Fruit fly (Drosophila melanogaster) whole organism, embryonic: ENCODE results near the gene Or22c.

Experiments used
- Ada2b ChIP-seq: fragments of 200-800 bp; sonication (Bioruptor generic); IDR thresholded peaks from 2 replicates; pipeline ENCODE4 v1.3.6; 2022; ENCODE audit warnings: missing biosample characterization, missing genetic modification characterization
- CG11093 ChIP-seq: fragments of 200-800 bp; sonication (Bioruptor generic); IDR thresholded peaks from 3 replicates; pipeline ENCODE4 v1.3.6; 2022; ENCODE audit warnings: missing biosample characterization, missing genetic modification characterization
- CG11456 ChIP-seq: fragments of 200-800 bp; sonication (Bioruptor generic); IDR thresholded peaks from 3 replicates; pipeline ENCODE4 v1.3.6; 2022; ENCODE audit warnings: missing biosample characterization, missing genetic modification characterization
- CG12236 ChIP-seq: fragments of 200-800 bp; sonication (Bioruptor generic); optimal IDR thresholded peaks from 2 replicates; lab custom pipeline; 2016; ENCODE audit warnings: missing biosample characterization, missing genetic modification characterization
- CG13894 ChIP-seq: fragments of 200-800 bp; sonication (Bioruptor generic); optimal IDR thresholded peaks from 3 replicates; lab custom pipeline; 2018; ENCODE audit warnings: missing biosample characterization, mild to moderate bottlenecking, missing genetic modification characterization, moderate library complexity
- CG14667 ChIP-seq: fragments of 200-800 bp; sonication (Bioruptor generic); IDR thresholded peaks from 2 replicates; pipeline ENCODE4 v1.3.6; 2022; ENCODE audit warnings: missing biosample characterization, missing genetic modification characterization
- CG14860 ChIP-seq: fragments of 200-800 bp; sonication (Bioruptor generic); IDR thresholded peaks from 3 replicates; pipeline ENCODE4 v1.3.6; 2022; ENCODE audit warnings: missing biosample characterization, missing genetic modification characterization; ENCODE audit not compliant: partially characterized antibody
- CG17568 ChIP-seq: fragments of 200-800 bp; sonication (Bioruptor generic); optimal IDR thresholded peaks from 2 replicates; lab custom pipeline; 2018; ENCODE audit warnings: missing biosample characterization, mild to moderate bottlenecking, missing genetic modification characterization, moderate library complexity
- CG2875 ChIP-seq: fragments of 200-800 bp; sonication (Bioruptor generic); optimal IDR thresholded peaks from 2 replicates; lab custom pipeline; 2017; ENCODE audit warnings: missing biosample characterization, mild to moderate bottlenecking, missing genetic modification characterization, missing genetic modification reagents
- CG2889 ChIP-seq: fragments of 200-800 bp; sonication (Bioruptor generic); IDR thresholded peaks from 3 replicates; pipeline ENCODE4 v1.3.6; 2022; ENCODE audit warnings: missing biosample characterization, missing genetic modification characterization
- CG32772 ChIP-seq: fragments of 200-800 bp; sonication (Bioruptor generic); IDR thresholded peaks from 2 replicates; pipeline ENCODE4 v1.3.6; 2022; ENCODE audit warnings: missing biosample characterization, missing genetic modification characterization
- CG5953 ChIP-seq: fragments of 200-800 bp; sonication (Bioruptor generic); IDR thresholded peaks from 2 replicates; pipeline ENCODE4 v1.3.6; 2022; ENCODE audit warnings: missing biosample characterization, missing genetic modification characterization
- CG6683 ChIP-seq: fragments of 200-800 bp; sonication (Bioruptor generic); optimal IDR thresholded peaks from 2 replicates; lab custom pipeline; 2017; ENCODE audit warnings: missing biosample characterization, mild to moderate bottlenecking, missing genetic modification characterization, missing genetic modification reagents
- CG7372 ChIP-seq: fragments of 200-800 bp; sonication (Bioruptor generic); IDR thresholded peaks from 2 replicates; pipeline ENCODE4 v1.3.6; 2022; ENCODE audit warnings: missing biosample characterization, missing genetic modification characterization
- CG7987 ChIP-seq: fragments of 200-800 bp; sonication (Bioruptor generic); optimal IDR thresholded peaks from 2 replicates; lab custom pipeline; 2018; ENCODE audit warnings: missing biosample characterization, mild to moderate bottlenecking, missing genetic modification characterization, moderate library complexity
- CG9797 ChIP-seq: fragments of 200-800 bp; sonication (Bioruptor generic); optimal IDR thresholded peaks from 3 replicates; lab custom pipeline; 2018; ENCODE audit warnings: missing biosample characterization, mild to moderate bottlenecking, missing genetic modification characterization
- E2f2 ChIP-seq: fragments of 200-800 bp; sonication (Bioruptor generic); IDR thresholded peaks from 2 replicates; pipeline ENCODE4 v1.3.6; 2022; ENCODE audit warnings: missing biosample characterization, missing genetic modification characterization
- Fer2 ChIP-seq: fragments of 200-800 bp; sonication (Bioruptor generic); optimal IDR thresholded peaks from 2 replicates; lab custom pipeline; 2018; ENCODE audit warnings: missing biosample characterization, mild to moderate bottlenecking, missing genetic modification characterization, moderate library complexity
- GATAe ChIP-seq: fragments of 200-800 bp; sonication (Bioruptor generic); conservative IDR thresholded peaks from 2 replicates; pipeline ENCODE4 v1.3.6; 2022; ENCODE audit warnings: missing biosample characterization, missing genetic modification characterization
- Hr51 ChIP-seq, 2 experiments: fragments of 200-800 bp; sonication (Bioruptor generic); optimal IDR thresholded peaks; 2 replicates in 1 of 2; 3 replicates in 1 of 2; lab custom pipeline; 2016 to 2018; ENCODE audit warnings: missing biosample characterization in 2 of 2, missing genetic modification characterization in 2 of 2, mild to moderate bottlenecking in 1 of 2, moderate library complexity in 1 of 2
- MTF-1 ChIP-seq: fragments of 200-800 bp; sonication (Bioruptor generic); optimal IDR thresholded peaks from 2 replicates; lab custom pipeline; 2018; ENCODE audit warnings: missing biosample characterization, mild to moderate bottlenecking, missing genetic modification characterization, borderline replicate concordance
- Mes4 ChIP-seq: fragments of 200-800 bp; sonication (Bioruptor generic); optimal IDR thresholded peaks from 2 replicates; lab custom pipeline; 2016; ENCODE audit warnings: missing biosample characterization, missing genetic modification characterization
- Oaz ChIP-seq: fragments of 200-800 bp; sonication (Bioruptor generic); IDR thresholded peaks from 2 replicates; pipeline ENCODE4 v1.3.6; 2022; ENCODE audit warnings: missing biosample characterization, missing genetic modification characterization
- Scr ChIP-seq: fragments of 200-800 bp; sonication (Bioruptor generic); IDR thresholded peaks from 2 replicates; pipeline ENCODE4 v1.3.6; 2022; ENCODE audit warnings: missing biosample characterization, missing genetic modification characterization; ENCODE audit not compliant: partially characterized antibody
- Spps ChIP-seq: fragments of 200-800 bp; sonication (Bioruptor generic); optimal IDR thresholded peaks from 2 replicates; lab custom pipeline; 2018; ENCODE audit warnings: missing biosample characterization, mild to moderate bottlenecking, missing genetic modification characterization
- Vsx1 ChIP-seq: fragments of 200-800 bp; sonication (Bioruptor generic); optimal IDR thresholded peaks from 2 replicates; lab custom pipeline; 2017; ENCODE audit warnings: missing biosample characterization, mild to moderate bottlenecking, missing genetic modification characterization, missing genetic modification reagents
- Xbp1 ChIP-seq: fragments of 200-800 bp; sonication (Bioruptor generic); optimal IDR thresholded peaks from 3 replicates; lab custom pipeline; 2016; ENCODE audit warnings: missing biosample characterization, mild to moderate bottlenecking, missing genetic modification characterization
- ato ChIP-seq: fragments of 200-800 bp; sonication (Bioruptor generic); IDR thresholded peaks from 2 replicates; pipeline ENCODE4 v1.3.6; 2022; ENCODE audit warnings: missing biosample characterization, missing genetic modification characterization; ENCODE audit not compliant: partially characterized antibody
- cas ChIP-seq: fragments of 200-800 bp; sonication (Bioruptor generic); IDR thresholded peaks from 2 replicates; pipeline ENCODE4 v1.3.6; 2022; ENCODE audit warnings: missing biosample characterization, missing genetic modification characterization
- fd102C ChIP-seq: fragments of 200-800 bp; sonication (Bioruptor generic); optimal IDR thresholded peaks from 2 replicates; lab custom pipeline; 2018; ENCODE audit warnings: missing biosample characterization, mild to moderate bottlenecking, missing genetic modification characterization, moderate library complexity
- gcm ChIP-seq: fragments of 200-800 bp; sonication (Bioruptor generic); optimal IDR thresholded peaks from 2 replicates; lab custom pipeline; 2019; ENCODE audit warnings: missing biosample characterization, mild to moderate bottlenecking, missing genetic modification characterization, moderate library complexity
- gcm2 ChIP-seq: fragments of 200-800 bp; sonication (Bioruptor generic); optimal IDR thresholded peaks from 2 replicates; lab custom pipeline; 2016; ENCODE audit warnings: missing biosample characterization, missing genetic modification characterization
- h ChIP-seq: fragments of >200 bp; optimal IDR thresholded peaks from 2 replicates; lab custom pipeline; 2017
- ind ChIP-seq: fragments of 200-800 bp; sonication (Bioruptor generic); optimal IDR thresholded peaks from 3 replicates; lab custom pipeline; 2016; ENCODE audit warnings: missing biosample characterization, missing genetic modification characterization
- jigr1 ChIP-seq: fragments of 200-800 bp; sonication (Bioruptor generic); IDR thresholded peaks from 3 replicates; pipeline ENCODE4 v1.3.6; 2022; ENCODE audit warnings: missing biosample characterization, missing genetic modification characterization
- jing ChIP-seq: fragments of 200-800 bp; sonication (Bioruptor generic); optimal IDR thresholded peaks from 2 replicates; lab custom pipeline; 2018; ENCODE audit warnings: missing biosample characterization, mild to moderate bottlenecking, missing genetic modification characterization
- kah ChIP-seq: fragments of 200-800 bp; sonication (Bioruptor generic); optimal IDR thresholded peaks from 2 replicates; lab custom pipeline; 2018; ENCODE audit warnings: missing biosample characterization, mild to moderate bottlenecking, missing genetic modification characterization
- kni ChIP-seq: fragments of 200-800 bp; sonication (Bioruptor generic); optimal IDR thresholded peaks from 3 replicates; lab custom pipeline; 2017; ENCODE audit warnings: mild to moderate bottlenecking, missing biosample characterization, missing genetic modification reagents, missing genetic modification characterization
- lab ChIP-seq: fragments of 200-800 bp; sonication (Bioruptor generic); optimal IDR thresholded peaks from 3 replicates; lab custom pipeline; 2017; ENCODE audit warnings: missing biosample characterization, missing genetic modification characterization, mild to moderate bottlenecking, moderate library complexity, missing genetic modification reagents
- p53 ChIP-seq: fragments of 200-800 bp; sonication (Bioruptor generic); optimal IDR thresholded peaks from 2 replicates; lab custom pipeline; 2016; ENCODE audit warnings: missing biosample characterization, missing genetic modification characterization
- pan ChIP-seq, 4 experiments: fragments of >200 bp in 3 of 4; fragments of 200-800 bp in 1 of 4; sonication (Bioruptor generic) in 1 of 4; optimal IDR thresholded peaks in 3 of 4; IDR thresholded peaks in 1 of 4; 2 replicates each; pipeline versions ENCODE4 v1.3.6 to Lab custom; 2017 to 2022; ENCODE audit warnings: missing biosample characterization in 2 of 4, missing genetic modification characterization in 2 of 4, mixed read lengths in 1 of 4
- peb ChIP-seq: fragments of 200-800 bp; sonication (Bioruptor generic); IDR thresholded peaks from 2 replicates; pipeline ENCODE4 v1.3.6; 2022; ENCODE audit warnings: missing biosample characterization, missing genetic modification characterization
- prd ChIP-seq, 3 experiments: fragments of >200 bp in 2 of 3; fragments of 200-800 bp in 1 of 3; sonication (Bioruptor generic) in 1 of 3; optimal IDR thresholded peaks in 2 of 3; IDR thresholded peaks in 1 of 3; 2 replicates in 2 of 3; 3 replicates in 1 of 3; pipeline versions ENCODE4 v1.3.6 to Lab custom; 2017 to 2022; ENCODE audit warnings: missing biosample characterization in 1 of 3, missing genetic modification characterization in 1 of 3
- run ChIP-seq: fragments of 200-800 bp; sonication (Bioruptor generic); optimal IDR thresholded peaks from 3 replicates; lab custom pipeline; 2018; ENCODE audit warnings: missing biosample characterization, mild to moderate bottlenecking, missing genetic modification characterization
- sens-2 ChIP-seq: fragments of 200-800 bp; sonication (Bioruptor generic); IDR thresholded peaks from 2 replicates; pipeline ENCODE4 v1.3.6; 2022; ENCODE audit warnings: missing biosample characterization, missing genetic modification characterization
- seq ChIP-seq: fragments of 200-800 bp; sonication (Bioruptor generic); IDR thresholded peaks from 2 replicates; pipeline ENCODE4 v1.3.6; 2022; ENCODE audit warnings: missing biosample characterization, missing genetic modification characterization
- tll ChIP-seq, 2 experiments: fragments of 200-800 bp in 1 of 2; fragments of >200 bp in 1 of 2; sonication (Bioruptor generic) in 1 of 2; optimal IDR thresholded peaks; 2 replicates each; lab custom pipeline; 2017 to 2019; ENCODE audit warnings: missing biosample characterization in 2 of 2, missing genetic modification characterization in 2 of 2, mild to moderate bottlenecking in 1 of 2, moderate library complexity in 1 of 2
- ttk ChIP-seq: fragments of 200-800 bp; sonication (Bioruptor generic); IDR thresholded peaks from 2 replicates; pipeline ENCODE4 v2.1.2; 2022; ENCODE audit warnings: missing biosample characterization, missing genetic modification characterization
- wdn ChIP-seq: fragments of 200-800 bp; sonication (Bioruptor generic); IDR thresholded peaks from 2 replicates; pipeline ENCODE4 v1.3.6; 2022; ENCODE audit warnings: missing biosample characterization, missing genetic modification characterization

Gene Or22c

dm6 chr2L:2084349-2084748, 30.0 kb downstream of the Or22c start (continued):
- TF ChIP-seq CG11093 (GFP tag; lab: Robert Waterston, UW) (0 out of 3 replicates have a peak, but pooled peaks have one; percentile 40), Oaz (GFP tag; lab: Robert Waterston, UW) (no peak), CG14860 (GFP tag; lab: Robert Waterston, UW) (no peak), p53 (no peak), lab (GFP tag; lab: Kevin White, UChicago) (no peak), CG13894 (tag; lab: Kevin White, UChicago) (no peak), ato (GFP tag; lab: Robert Waterston, UW) (no peak), ind (GFP tag; lab: Kevin White, UChicago) (peak; percentile 11), CG2875 (GFP tag; lab: Kevin White, UChicago) (no peak), CG14667 (GFP tag; lab: Robert Waterston, UW) (0 out of 2 replicates have a peak, but pooled peaks have one; percentile 28), h (no peak), cas (no peak), wdn (GFP tag; lab: Robert Waterston, UW) (0 out of 2 replicates have a peak, but pooled peaks have one; percentile 23), sens-2 (GFP tag; lab: Robert Waterston, UW) (no peak), CG17568 (GFP tag; lab: Kevin White, UChicago) (no peak), gcm (GFP tag; lab: Kevin White, UChicago) (no peak), ttk (GFP tag; lab: Robert Waterston, UW) (peak; percentile 39; the same call in 1 of the 2 replicates), Vsx1 (GFP tag; lab: Kevin White, UChicago) (no peak), CG7372 (GFP tag; lab: Robert Waterston, UW) (no peak), Scr (GFP tag; lab: Robert Waterston, UW) (no peak), gcm2 (GFP tag; lab: Kevin White, UChicago) (no peak), CG2889 (no peak), CG12236 (no peak), fd102C (GFP tag; lab: Kevin White, UChicago) (no peak), Fer2 (no peak), CG11456 (GFP tag; lab: Robert Waterston, UW) (0 out of 3 replicates have a peak, but pooled peaks have one; percentile 54), prd (optimal IDR thresholded peaks at IDR 0.05; lab: Kevin White, UChicago) (no peak), prd (GFP tag; IDR thresholded peaks at IDR 0.05; lab: Robert Waterston, UW) (peak; percentile 77), Hr51 (GFP tag; optimal IDR thresholded peaks at IDR 0.05; lab: Kevin White, UChicago) (no peak), CG9797 (no peak), pan (optimal IDR thresholded peaks at IDR 0.05; lab: Kevin White, UChicago) (no peak), pan (GFP tag; optimal IDR thresholded peaks at IDR 0.05 in 1 of 2, IDR thresholded peaks at IDR 0.05 in 1 of 2) (peak in 1 of 2 experiments; percentile 29), seq (GFP tag; lab: Robert Waterston, UW) (no peak), CG6683 (GFP tag; lab: Kevin White, UChicago) (no peak), kah (no peak), jigr1 (no peak), Ada2b (GFP tag; lab: Robert Waterston, UW) (peak; percentile 7; the same call in 1 of the 2 replicates), jing (GFP tag; lab: Kevin White, UChicago) (no peak), Xbp1 (no peak), E2f2 (no peak), CG5953 (no peak), kni (GFP tag; lab: Kevin White, UChicago) (no peak), GATAe (GFP tag; lab: Robert Waterston, UW) (no peak), tll (GFP tag; optimal IDR thresholded peaks at IDR 0.05; lab: Kevin White, UChicago) (no peak), CG32772 (GFP tag; lab: Robert Waterston, UW) (peak; percentile 45; the same call in 1 of the 2 replicates), Spps (tag; lab: Kevin White, UChicago) (no peak), peb (GFP tag; lab: Robert Waterston, UW) (no peak), run (tag; lab: Kevin White, UChicago) (no peak), Mes4 (no peak), CG7987 (GFP tag; lab: Kevin White, UChicago) (no peak), MTF-1 (no peak)
